Fruit fly (Drosophila melanogaster): ENCODE measurements around the gene Hsp27.

Gene Hsp27

DNA sequence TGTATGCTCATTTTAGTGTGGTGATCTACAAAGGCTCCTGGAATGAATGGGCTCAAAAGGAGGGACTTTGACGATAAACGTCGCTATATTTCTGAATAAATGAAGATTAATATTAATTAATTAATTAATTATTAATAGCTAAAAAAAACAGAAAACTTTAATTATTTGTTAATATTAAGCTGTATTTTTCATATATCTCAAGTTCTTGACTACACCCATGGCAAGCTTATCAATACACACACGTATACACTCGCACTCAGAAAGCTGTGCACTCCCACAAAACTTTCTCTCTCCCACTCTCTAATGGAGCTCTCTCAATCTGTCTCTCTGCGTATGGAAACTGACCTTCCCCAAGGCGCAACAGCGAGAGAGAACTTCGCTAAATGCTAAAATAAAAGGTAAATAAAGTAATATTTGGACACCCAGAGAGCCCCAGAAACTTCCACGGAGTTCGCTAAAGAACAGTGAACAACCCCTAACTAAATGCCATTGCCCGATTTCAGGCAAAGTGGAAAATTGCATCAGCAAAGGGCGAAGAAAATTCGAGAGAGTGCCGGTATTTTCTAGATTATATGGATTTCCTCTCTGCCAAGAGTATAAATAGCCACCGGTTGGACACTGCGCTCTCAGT, 10.4 kb upstream of the Hsp27 start (continued):
- peak; percentile 59 for TF ChIP-seq tap (tag; optimal IDR thresholded peaks at IDR 0.05)
- peak; percentile 66; the same call in 1 of the 2 replicates for TF ChIP-seq ara (GFP tag; IDR thresholded peaks at IDR 0.05)
- no peak for TF ChIP-seq CG6272 (GFP tag; IDR thresholded peaks at IDR 0.05)
- TF ChIP-seq Doc2 (GFP tag; IDR thresholded peaks at IDR 0.05) = no peak
- TF ChIP-seq Max (GFP tag; optimal IDR thresholded peaks at IDR 0.05) = peak; percentile 30
- TF ChIP-seq Lim3 (GFP tag; IDR thresholded peaks at IDR 0.05) = no peak
- peak in 1 of 3 experiments; percentile 36 for TF ChIP-seq Stat92E (GFP tag; optimal IDR thresholded peaks at IDR 0.05)
- TF ChIP-seq C15 (GFP tag; IDR thresholded peaks at IDR 0.05) = no peak
- TF ChIP-seq Atf3 (GFP tag; optimal IDR thresholded peaks at IDR 0.05) = no peak
- no peak for TF ChIP-seq Sin3A (optimal IDR thresholded peaks at IDR 0.05)
- TF ChIP-seq Dref (GFP tag; IDR thresholded peaks at IDR 0.05) = no peak
- peak; percentile 75 for TF ChIP-seq dysf (GFP tag; IDR thresholded peaks at IDR 0.05)
- peak; percentile 71 for TF ChIP-seq ind (GFP tag; optimal IDR thresholded peaks at IDR 0.05)
- no peak for TF ChIP-seq pzg (GFP tag; optimal IDR thresholded peaks at IDR 0.05)

DNA sequence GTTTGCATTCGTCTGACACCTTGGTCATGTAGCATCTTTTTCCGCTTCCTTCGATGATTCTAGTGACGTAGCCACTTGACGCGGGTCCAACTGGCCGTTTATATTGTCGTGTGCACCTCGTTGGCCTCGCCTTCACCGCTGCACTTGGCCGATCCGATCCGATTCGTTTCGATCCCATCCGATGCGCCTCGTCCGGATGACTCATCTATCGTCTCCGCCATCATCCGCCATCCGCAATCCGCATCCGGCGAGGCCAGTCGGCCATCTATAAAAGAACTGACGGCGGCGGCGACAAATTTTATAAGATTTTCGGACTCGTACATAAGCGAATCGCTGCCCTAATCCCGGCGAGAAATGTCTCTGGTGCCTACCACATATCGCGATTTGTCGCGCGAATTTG, 8.7 kb upstream of the Hsp27 start, which contains the start of gene CG4461:
CG4461 (plus strand) TSS at position 301 of the 400 bp plus-strand sequence.
- TF ChIP-seq CG2199 (GFP tag; IDR thresholded peaks at IDR 0.05) (no peak), nom (GFP tag; optimal IDR thresholded peaks at IDR 0.05) (peak; percentile 13)

DNA sequence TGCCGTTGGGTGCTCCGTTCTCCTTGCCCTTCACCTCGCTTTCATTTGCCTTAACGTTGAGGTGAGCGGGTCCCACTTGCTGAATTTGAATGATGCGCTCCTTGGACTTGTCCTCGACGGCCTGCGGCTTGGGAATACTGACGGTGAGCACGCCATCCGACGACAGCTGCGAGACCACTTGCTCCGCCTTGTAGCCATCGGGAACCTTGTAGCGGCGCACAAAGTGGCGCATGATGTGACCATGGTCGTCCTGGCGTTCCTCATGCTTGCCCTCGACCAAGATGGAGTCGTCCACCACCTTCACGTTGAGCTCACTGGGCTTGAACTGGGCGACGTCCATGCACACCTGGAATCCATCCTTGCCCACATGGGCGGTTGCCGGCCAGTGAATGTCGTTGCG, 7.3 kb upstream of the Hsp27 start:
- TF ChIP-seq Ets97D (GFP tag; optimal IDR thresholded peaks at IDR 0.05) (no peak), peb (GFP tag; IDR thresholded peaks at IDR 0.05) (no peak), dpn (GFP tag; optimal IDR thresholded peaks at IDR 0.05) (no peak), PHDP (tag; optimal IDR thresholded peaks at IDR 0.05) (no peak), Rfx (GFP tag; IDR thresholded peaks at IDR 0.05) (no peak), chif (GFP tag; optimal IDR thresholded peaks at IDR 0.05) (no peak), ken (GFP tag; IDR thresholded peaks at IDR 0.05) (0 out of 3 replicates have a peak, but pooled peaks have one; percentile 14), Myb (GFP tag; optimal IDR thresholded peaks at IDR 0.05) (no peak), ap (GFP tag; IDR thresholded peaks at IDR 0.05) (no peak), Jarid2 (GFP tag; optimal IDR thresholded peaks at IDR 0.05) (no peak), CG5245 (GFP tag; optimal IDR thresholded peaks at IDR 0.05) (no peak), CG2712 (tag; optimal IDR thresholded peaks at IDR 0.05) (no peak), inv (GFP tag; IDR thresholded peaks at IDR 0.05; ENCODE audit: partially characterized antibody) (no peak), CG16813 (GFP tag; IDR thresholded peaks at IDR 0.05; ENCODE audit: partially characterized antibody) (no peak), tll (GFP tag; optimal IDR thresholded peaks at IDR 0.05) (no peak), Mrtf (GFP tag; IDR thresholded peaks at IDR 0.05) (0 out of 3 replicates have a peak, but pooled peaks have one; percentile 39), Med (GFP tag) (peak; percentile 56), CG4730 (GFP tag; IDR thresholded peaks at IDR 0.05) (no peak)

DNA sequence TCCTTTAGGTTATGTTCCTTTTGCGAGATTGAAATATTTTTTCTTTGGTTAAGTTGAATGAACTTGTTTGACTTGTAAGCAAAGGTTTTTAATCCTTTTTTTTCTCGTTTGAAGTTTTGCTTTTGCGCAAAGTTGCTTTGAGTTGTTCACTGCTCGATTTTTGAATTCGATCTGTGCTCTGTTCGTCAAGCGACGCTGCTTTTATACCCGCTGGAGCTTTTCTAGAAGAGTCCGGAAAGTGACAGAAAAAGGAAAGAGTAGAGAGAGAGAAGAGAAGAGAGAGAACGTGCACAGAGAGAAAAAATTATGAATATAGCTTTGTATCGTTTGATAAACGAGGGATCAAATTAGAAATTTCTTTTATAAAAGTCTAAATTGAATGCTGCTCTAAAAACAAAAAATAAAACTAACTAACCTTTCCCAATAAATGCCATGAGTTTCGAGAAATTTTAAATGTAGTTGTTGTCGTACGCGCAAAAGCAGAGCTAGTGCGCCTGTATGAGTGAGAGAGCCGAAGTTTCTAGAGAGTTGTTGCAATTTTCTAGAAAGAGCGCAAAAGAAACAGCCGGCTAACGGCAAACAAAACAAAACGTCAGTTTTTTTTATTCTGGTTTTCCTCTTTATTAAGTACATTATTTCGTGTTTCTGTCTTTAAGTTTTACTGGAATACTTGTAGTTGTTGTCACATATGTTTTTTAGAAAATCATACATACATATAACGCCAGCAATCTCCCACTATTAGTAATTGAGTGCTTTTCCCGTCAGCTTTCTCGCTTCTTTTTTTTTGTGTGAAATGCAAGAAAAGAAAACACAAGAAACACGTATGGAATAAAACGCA, 6.4 kb upstream of the Hsp27 start, which contains the start of gene Hsp26:
Hsp26 (minus strand) TSS at position 230 of the 838 bp plus-strand sequence.
- TF ChIP-seq nmo (GFP tag; optimal IDR thresholded peaks at IDR 0.05) = peak; percentile 85
- peak; percentile 88 for TF ChIP-seq CG16863 (GFP tag; optimal IDR thresholded peaks at IDR 0.05)
- peak; percentile 28 for TF ChIP-seq CG7745 (tag; optimal IDR thresholded peaks at IDR 0.05)
- peak; percentile 22; the same call in 1 of the 2 replicates for TF ChIP-seq CG8765 (GFP tag; IDR thresholded peaks at IDR 0.05)
- TF ChIP-seq Rfx (GFP tag; IDR thresholded peaks at IDR 0.05) = peak; percentile 83
- 0 out of 2 replicates have a peak, but pooled peaks have one; percentile 23 for TF ChIP-seq CG11085 (GFP tag; IDR thresholded peaks at IDR 0.05)
- TF ChIP-seq CG15011 (GFP tag; optimal IDR thresholded peaks at IDR 0.05) = peak; percentile 11
- peak; percentile 86 for TF ChIP-seq odd (GFP tag; optimal IDR thresholded peaks at IDR 0.05)
- TF ChIP-seq ttk (GFP tag; IDR thresholded peaks at IDR 0.05) = peak; percentile 73
- peak; percentile 74 for TF ChIP-seq CG9876 (GFP tag; optimal IDR thresholded peaks at IDR 0.05)
- TF ChIP-seq fd3F (GFP tag; optimal IDR thresholded peaks at IDR 0.05) = peak; percentile 67
- peak; percentile 71; the same call in 1 of the 2 replicates for TF ChIP-seq bowl (GFP tag; IDR thresholded peaks at IDR 0.05)
- TF ChIP-seq lilli (GFP tag; optimal IDR thresholded peaks at IDR 0.05) = peak; percentile 89
